Worm (Caenorhabditis elegans): ENCODE data around the gene cyn-3.

ce11 chrV:15162697-15163096 lies 27.0 kb upstream of the cyn-3 start, which contains the start of gene srz-11:
- TF ChIP-seq nhr-76 (tag; optimal IDR thresholded peaks at IDR 0.05), result no peak
- no peak for TF ChIP-seq fkh-10 (GFP tag; optimal IDR thresholded peaks at IDR 0.05)
- TF ChIP-seq ztf-11 (tag; optimal IDR thresholded peaks at IDR 0.05), result no peak
- no peak for TF ChIP-seq unc-39 (tag; optimal IDR thresholded peaks at IDR 0.05)
- no peak for TF ChIP-seq ama-1 (optimal IDR thresholded peaks at IDR 0.05)
- TF ChIP-seq mdl-1 (tag; optimal IDR thresholded peaks at IDR 0.05), result no peak
- no peak for TF ChIP-seq nhr-28 (tag; optimal IDR thresholded peaks at IDR 0.05)
- no peak for TF ChIP-seq nhr-67 (tag; optimal IDR thresholded peaks at IDR 0.05)
- no peak for TF ChIP-seq tbx-2 (tag; optimal IDR thresholded peaks at IDR 0.05)
- no peak for TF ChIP-seq nhr-237 (tag; optimal IDR thresholded peaks at IDR 0.05)
- TF ChIP-seq ceh-82 (tag; optimal IDR thresholded peaks at IDR 0.05), result no peak
- no peak for TF ChIP-seq egl-27 (tag; optimal IDR thresholded peaks at IDR 0.05)
- TF ChIP-seq ceh-9 (tag; optimal IDR thresholded peaks at IDR 0.05), result no peak
- TF ChIP-seq aly-2 (tag; optimal IDR thresholded peaks at IDR 0.05), result no peak

Measured in whole organism, L3 larva.